Fruit fly (Drosophila melanogaster) whole organism, embryonic: ENCODE measurements around the gene mad2.
A peak's percentile ranks its signal among the peaks of the same experiment; 100 is the strongest.

Experiments used
- Atf-2 ChIP-seq: fragments of 200-800 bp; sonication (Bioruptor generic); optimal IDR thresholded peaks from 2 replicates; lab custom pipeline; 2016; ENCODE audit warnings: missing biosample characterization, missing genetic modification characterization
- CG11560 ChIP-seq: fragments of 200-800 bp; sonication (Bioruptor generic); IDR thresholded peaks from 3 replicates; pipeline ENCODE4 v1.3.6; 2022; ENCODE audit warnings: missing biosample characterization, missing genetic modification characterization
- CG13123 ChIP-seq: fragments of 200-800 bp; sonication (Bioruptor generic); optimal IDR thresholded peaks from 2 replicates; lab custom pipeline; 2016; ENCODE audit warnings: missing biosample characterization, missing genetic modification characterization
- CG15269 ChIP-seq: fragments of 200-800 bp; sonication (Bioruptor generic); optimal IDR thresholded peaks from 2 replicates; lab custom pipeline; 2018; ENCODE audit warnings: missing biosample characterization, mild to moderate bottlenecking, missing genetic modification characterization, moderate library complexity
- CG15479 ChIP-seq: fragments of 200-800 bp; sonication (Bioruptor generic); optimal IDR thresholded peaks from 3 replicates; lab custom pipeline; 2019; ENCODE audit warnings: missing biosample characterization, mild to moderate bottlenecking, missing genetic modification characterization, moderate library complexity
- CG15601 ChIP-seq: fragments of 200-800 bp; sonication (Bioruptor generic); optimal IDR thresholded peaks from 3 replicates; lab custom pipeline; 2019; ENCODE audit warnings: missing biosample characterization, mild to moderate bottlenecking, missing genetic modification characterization, moderate library complexity
- CG1603 ChIP-seq: fragments of 200-800 bp; sonication (Bioruptor generic); optimal IDR thresholded peaks from 2 replicates; lab custom pipeline; 2019; ENCODE audit warnings: missing biosample characterization, mild to moderate bottlenecking, missing genetic modification characterization, moderate library complexity
- CG16779 ChIP-seq: fragments of 200-800 bp; sonication (Bioruptor generic); IDR thresholded peaks from 2 replicates; pipeline ENCODE4 v1.3.6; 2022; ENCODE audit warnings: missing biosample characterization, missing genetic modification characterization
- CG17186 ChIP-seq: fragments of 200-800 bp; sonication (Bioruptor generic); optimal IDR thresholded peaks from 3 replicates; lab custom pipeline; 2017; ENCODE audit warnings: missing biosample characterization, missing genetic modification reagents, missing genetic modification characterization
- CG17328 ChIP-seq: fragments of 200-800 bp; sonication (Bioruptor generic); IDR thresholded peaks from 2 replicates; pipeline ENCODE4 v1.3.6; 2022; ENCODE audit warnings: missing biosample characterization, missing genetic modification characterization
- CG17568 ChIP-seq: fragments of 200-800 bp; sonication (Bioruptor generic); optimal IDR thresholded peaks from 2 replicates; lab custom pipeline; 2018; ENCODE audit warnings: missing biosample characterization, mild to moderate bottlenecking, missing genetic modification characterization, moderate library complexity
- CG2116 ChIP-seq: fragments of 200-800 bp; sonication (Bioruptor generic); optimal IDR thresholded peaks from 3 replicates; lab custom pipeline; 2018; ENCODE audit warnings: missing biosample characterization, mild to moderate bottlenecking, missing genetic modification characterization
- CG2678 ChIP-seq: fragments of 200-800 bp; sonication (Bioruptor generic); optimal IDR thresholded peaks from 3 replicates; lab custom pipeline; 2019; ENCODE audit warnings: missing biosample characterization, mild to moderate bottlenecking, missing genetic modification characterization, moderate library complexity
- CG3838 ChIP-seq: fragments of 200-800 bp; sonication (Bioruptor generic); optimal IDR thresholded peaks from 3 replicates; lab custom pipeline; 2016; ENCODE audit warnings: missing biosample characterization, missing genetic modification characterization
- CG5953 ChIP-seq: fragments of 200-800 bp; sonication (Bioruptor generic); IDR thresholded peaks from 2 replicates; pipeline ENCODE4 v1.3.6; 2022; ENCODE audit warnings: missing biosample characterization, missing genetic modification characterization
- CG6175 ChIP-seq: fragments of 200-800 bp; sonication (Bioruptor generic); IDR thresholded peaks from 3 replicates; pipeline ENCODE4 v1.3.6; 2022; ENCODE audit warnings: missing biosample characterization, missing genetic modification characterization
- CG6254 ChIP-seq: fragments of 200-800 bp; sonication (Bioruptor generic); optimal IDR thresholded peaks from 3 replicates; lab custom pipeline; 2017; ENCODE audit warnings: mild to moderate bottlenecking, missing biosample characterization, missing genetic modification reagents, missing genetic modification characterization
- CG6813 ChIP-seq: fragments of 200-800 bp; sonication (Bioruptor generic); optimal IDR thresholded peaks from 2 replicates; lab custom pipeline; 2017; ENCODE audit warnings: missing biosample characterization, missing genetic modification characterization, mild to moderate bottlenecking, moderate library complexity, missing genetic modification reagents
- CG8281 ChIP-seq: fragments of 200-800 bp; sonication (Bioruptor generic); optimal IDR thresholded peaks from 2 replicates; lab custom pipeline; 2018; ENCODE audit warnings: missing biosample characterization, mild to moderate bottlenecking, missing genetic modification characterization, moderate library complexity
- CG9817 ChIP-seq: fragments of 200-800 bp; sonication (Bioruptor generic); optimal IDR thresholded peaks from 2 replicates; lab custom pipeline; 2018; ENCODE audit warnings: missing biosample characterization, mild to moderate bottlenecking, missing genetic modification characterization, moderate library complexity
- Dp ChIP-seq: fragments of 200-800 bp; sonication (Bioruptor generic); optimal IDR thresholded peaks from 2 replicates; lab custom pipeline; 2018; ENCODE audit warnings: missing biosample characterization, mild to moderate bottlenecking, missing genetic modification characterization, moderate library complexity
- Dref ChIP-seq: fragments of 200-800 bp; sonication (Bioruptor generic); IDR thresholded peaks from 2 replicates; pipeline ENCODE4 v1.3.6; 2022; ENCODE audit warnings: missing biosample characterization, missing genetic modification characterization
- Mrtf ChIP-seq: fragments of 200-800 bp; sonication (Bioruptor generic); IDR thresholded peaks from 3 replicates; pipeline ENCODE4 v1.3.6; 2022; ENCODE audit warnings: missing biosample characterization, missing genetic modification characterization
- NC2α ChIP-seq: fragments of 200-800 bp; sonication (Bioruptor generic); optimal IDR thresholded peaks from 2 replicates; lab custom pipeline; 2016; ENCODE audit warnings: missing biosample characterization, missing genetic modification characterization
- Nf-YB ChIP-seq: fragments of 200-800 bp; sonication (Bioruptor generic); optimal IDR thresholded peaks from 3 replicates; lab custom pipeline; 2019; ENCODE audit warnings: missing biosample characterization, mild to moderate bottlenecking, missing genetic modification characterization, moderate library complexity
- Ptx1 ChIP-seq: fragments of 200-800 bp; sonication (Bioruptor generic); IDR thresholded peaks from 2 replicates; pipeline ENCODE4 v1.3.6; 2022; ENCODE audit warnings: missing biosample characterization, missing genetic modification characterization
- Sox100B ChIP-seq: fragments of 200-800 bp; sonication (Bioruptor generic); optimal IDR thresholded peaks from 3 replicates; lab custom pipeline; 2018; ENCODE audit warnings: missing biosample characterization, mild to moderate bottlenecking, missing genetic modification characterization
- abd-A ChIP-seq: fragments of 200-800 bp; sonication (Bioruptor generic); optimal IDR thresholded peaks from 3 replicates; lab custom pipeline; 2019; ENCODE audit warnings: missing biosample characterization, mild to moderate bottlenecking, missing genetic modification characterization, moderate library complexity
- al ChIP-seq: fragments of 200-800 bp; sonication (Bioruptor generic); IDR thresholded peaks from 2 replicates; pipeline ENCODE4 v1.3.6; 2022; ENCODE audit warnings: missing biosample characterization, missing genetic modification characterization
- ara ChIP-seq: fragments of 200-800 bp; sonication (Bioruptor generic); IDR thresholded peaks from 2 replicates; pipeline ENCODE4 v1.3.6; 2022; ENCODE audit warnings: missing biosample characterization, missing genetic modification characterization
- chif ChIP-seq, 2 experiments: fragments of 200-800 bp; sonication (Bioruptor generic); optimal IDR thresholded peaks; 3 replicates each; lab custom pipeline; 2016; ENCODE audit warnings: missing biosample characterization in 2 of 2, missing genetic modification characterization in 2 of 2
- chm ChIP-seq: fragments of 200-800 bp; sonication (Bioruptor generic); IDR thresholded peaks from 2 replicates; pipeline ENCODE4 v1.3.6; 2022; ENCODE audit warnings: missing biosample characterization, missing genetic modification characterization
- crp ChIP-seq, 2 experiments: fragments of 200-800 bp; sonication (Bioruptor generic); optimal IDR thresholded peaks; 2 replicates in 1 of 2; 3 replicates in 1 of 2; lab custom pipeline; 2017; ENCODE audit warnings: missing biosample characterization in 2 of 2, missing genetic modification characterization in 2 of 2, mild to moderate bottlenecking in 1 of 2, moderate library complexity in 1 of 2
- en ChIP-seq: fragments of 200-800 bp; sonication (Bioruptor generic); optimal IDR thresholded peaks from 2 replicates; lab custom pipeline; 2016; ENCODE audit warnings: missing biosample characterization, missing genetic modification characterization
- gt ChIP-seq: fragments of 200-800 bp; sonication (Bioruptor generic); IDR thresholded peaks from 2 replicates; pipeline ENCODE4 v1.3.6; 2022; ENCODE audit warnings: missing biosample characterization, missing genetic modification characterization
- kay ChIP-seq: fragments of 200-800 bp; sonication (Bioruptor generic); optimal IDR thresholded peaks from 2 replicates; lab custom pipeline; 2016; ENCODE audit warnings: missing biosample characterization, missing genetic modification characterization
- maf-S ChIP-seq: fragments of 200-800 bp; sonication (Bioruptor generic); optimal IDR thresholded peaks from 2 replicates; lab custom pipeline; 2016; ENCODE audit warnings: missing biosample characterization, missing genetic modification characterization
- nau ChIP-seq: fragments of 200-800 bp; sonication (Bioruptor generic); optimal IDR thresholded peaks from 3 replicates; lab custom pipeline; 2017; ENCODE audit warnings: missing biosample characterization, mild to moderate bottlenecking, missing genetic modification characterization, missing genetic modification reagents
- nerfin-2 ChIP-seq: fragments of 200-800 bp; sonication (Bioruptor generic); IDR thresholded peaks from 2 replicates; pipeline ENCODE4 v1.3.6; 2022; ENCODE audit warnings: missing biosample characterization, missing genetic modification characterization; ENCODE audit not compliant: partially characterized antibody
- p53 ChIP-seq: fragments of 200-800 bp; sonication (Bioruptor generic); optimal IDR thresholded peaks from 2 replicates; lab custom pipeline; 2016; ENCODE audit warnings: missing biosample characterization, missing genetic modification characterization
- pzg ChIP-seq: fragments of 200-800 bp; sonication (Bioruptor generic); optimal IDR thresholded peaks from 3 replicates; lab custom pipeline; 2018; ENCODE audit warnings: missing biosample characterization, mild to moderate bottlenecking, missing genetic modification characterization, moderate library complexity
- run ChIP-seq: fragments of 200-800 bp; sonication (Bioruptor generic); optimal IDR thresholded peaks from 3 replicates; lab custom pipeline; 2018; ENCODE audit warnings: missing biosample characterization, mild to moderate bottlenecking, missing genetic modification characterization
- scrt ChIP-seq: fragments of 200-800 bp; sonication (Bioruptor generic); optimal IDR thresholded peaks from 2 replicates; lab custom pipeline; 2018; ENCODE audit warnings: missing biosample characterization, mild to moderate bottlenecking, missing genetic modification characterization, moderate library complexity
- shn ChIP-seq: fragments of 200-800 bp; sonication (Bioruptor generic); optimal IDR thresholded peaks from 3 replicates; lab custom pipeline; 2016; ENCODE audit warnings: missing biosample characterization, missing genetic modification characterization
- sima ChIP-seq: fragments of 200-800 bp; sonication (Bioruptor generic); optimal IDR thresholded peaks from 2 replicates; lab custom pipeline; 2016; ENCODE audit warnings: missing biosample characterization, missing genetic modification characterization
- so ChIP-seq: fragments of 200-800 bp; sonication (Bioruptor generic); IDR thresholded peaks from 3 replicates; pipeline ENCODE4 v1.3.6; 2022; ENCODE audit warnings: missing biosample characterization, missing genetic modification characterization
- sob ChIP-seq: fragments of 200-800 bp; sonication (Bioruptor generic); IDR thresholded peaks from 2 replicates; pipeline ENCODE4 v1.3.6; 2022; ENCODE audit warnings: missing biosample characterization, missing genetic modification characterization
- tgo ChIP-seq: fragments of 200-800 bp; sonication (Bioruptor generic); IDR thresholded peaks from 3 replicates; pipeline ENCODE4 v1.3.6; 2022; ENCODE audit warnings: missing biosample characterization, missing genetic modification characterization
- unpg ChIP-seq: fragments of 200-800 bp; sonication (Bioruptor generic); optimal IDR thresholded peaks from 3 replicates; lab custom pipeline; 2018; ENCODE audit warnings: missing biosample characterization, mild to moderate bottlenecking, missing genetic modification characterization, moderate library complexity

Gene mad2

DNA sequence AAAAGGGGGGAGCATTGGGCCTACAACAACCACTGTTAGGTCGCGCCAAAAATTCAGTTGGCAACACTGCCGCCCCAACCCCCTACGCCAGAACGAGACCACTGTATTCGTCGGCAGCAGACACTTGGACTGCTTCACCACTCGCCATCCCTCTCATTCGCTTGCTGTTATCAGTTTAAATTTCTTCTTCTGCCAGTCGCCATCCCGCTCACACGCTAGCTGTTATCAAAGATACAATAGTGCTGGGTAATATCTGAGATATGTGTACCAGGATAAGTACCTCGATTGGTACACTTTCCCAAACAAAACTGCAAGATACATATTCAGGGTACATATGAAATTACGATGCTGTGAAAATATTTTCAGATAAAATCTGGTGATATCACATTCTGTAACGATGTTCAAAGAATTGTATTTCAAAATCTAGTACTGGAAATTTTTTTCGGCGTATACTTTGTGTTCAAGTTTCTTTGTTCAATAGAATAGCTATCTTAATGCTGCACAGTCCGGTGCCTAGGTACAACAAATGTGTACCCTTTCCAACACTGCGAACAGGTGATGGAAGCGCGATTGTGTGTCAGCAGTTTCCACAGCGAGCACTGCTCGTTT is 42.0 kb downstream of the mad2 start (continued):
- TF ChIP-seq CG17186 (GFP tag; lab: Kevin White, UChicago) (peak; percentile 61), nerfin-2 (GFP tag; lab: Robert Waterston, UW) (peak; percentile 46; the same call in 1 of the 2 replicates), ara (no peak; the same call in 1 of the 2 replicates), pzg (GFP tag; lab: Kevin White, UChicago) (peak; percentile 81), CG2678 (tag; lab: Kevin White, UChicago) (peak; percentile 91), CG6175 (GFP tag; lab: Robert Waterston, UW) (no peak; the same call in 2 of the 3 replicates), sob (peak; percentile 71), kay (GFP tag; lab: Kevin White, UChicago) (peak; percentile 68), nau (GFP tag; lab: Kevin White, UChicago) (no peak), CG17328 (GFP tag; lab: Robert Waterston, UW) (peak; percentile 62), crp (GFP tag; optimal IDR thresholded peaks at IDR 0.05; lab: Kevin White, UChicago) (peak in 1 of 2 experiments; percentile 76), CG9817 (tag; lab: Kevin White, UChicago) (peak; percentile 87), scrt (GFP tag; lab: Kevin White, UChicago) (peak; percentile 81), CG16779 (GFP tag; lab: Robert Waterston, UW) (0 out of 2 replicates have a peak, but pooled peaks have one; percentile 7), chm (GFP tag; lab: Robert Waterston, UW) (no peak), CG13123 (GFP tag; lab: Kevin White, UChicago) (peak; percentile 67), en (GFP tag; lab: Kevin White, UChicago) (peak; percentile 80), CG15601 (peak; percentile 86), shn (GFP tag; lab: Kevin White, UChicago) (peak; percentile 91), Nf-YB (GFP tag; lab: Kevin White, UChicago) (peak; percentile 76), CG15269 (tag; lab: Kevin White, UChicago) (peak; percentile 89), CG15479 (GFP tag; lab: Kevin White, UChicago) (no peak), tgo (GFP tag; lab: Robert Waterston, UW) (peak; percentile 70), abd-A (tag; lab: Kevin White, UChicago) (no peak), CG1603 (tag; lab: Kevin White, UChicago) (peak; percentile 73), Ptx1 (GFP tag; lab: Robert Waterston, UW) (peak; percentile 69), Dp (GFP tag; lab: Kevin White, UChicago) (peak; percentile 44), sima (no peak), CG8281 (tag; lab: Kevin White, UChicago) (no peak), CG6254 (GFP tag; lab: Kevin White, UChicago) (no peak), CG5953 (peak; percentile 31; the same call in 1 of the 2 replicates), NC2α (GFP tag; lab: Kevin White, UChicago) (peak; percentile 63), Dref (GFP tag; lab: Robert Waterston, UW) (0 out of 2 replicates have a peak, but pooled peaks have one; percentile 24), Atf-2 (GFP tag; lab: Kevin White, UChicago) (peak; percentile 85), Sox100B (GFP tag; lab: Kevin White, UChicago) (no peak), CG11560 (tag; lab: Robert Waterston, UW) (peak; percentile 48; the same call in 1 of the 3 replicates), CG17568 (GFP tag; lab: Kevin White, UChicago) (no peak), chif (GFP tag; optimal IDR thresholded peaks at IDR 0.05; lab: Kevin White, UChicago) (peak; percentile 72 to 81), maf-S (peak; percentile 83), gt (GFP tag; lab: Robert Waterston, UW) (no peak), CG3838 (no peak), so (peak; percentile 87), al (GFP tag; lab: Robert Waterston, UW) (peak; percentile 53; the same call in 1 of the 2 replicates), p53 (GFP tag; lab: Kevin White, UChicago) (peak; percentile 75), run (tag; lab: Kevin White, UChicago) (peak; percentile 53), unpg (GFP tag; lab: Kevin White, UChicago) (peak; percentile 87), Mrtf (GFP tag; lab: Robert Waterston, UW) (peak; percentile 43; the same call in 1 of the 3 replicates), CG2116 (GFP tag; lab: Kevin White, UChicago) (peak; percentile 48), CG6813 (peak; percentile 59)
